Fruit fly (Drosophila melanogaster) whole organism, embryonic: ENCODE results near the gene lectin-24Db.

ENCODE experiments used
- Abd-B ChIP-seq: fragments of 200-800 bp; sonication (Bioruptor generic); optimal IDR thresholded peaks from 2 replicates; lab custom pipeline; 2018; ENCODE audit warnings: missing biosample characterization, mild to moderate bottlenecking, missing genetic modification characterization, moderate library complexity
- Atf6 ChIP-seq: fragments of 200-800 bp; sonication (Bioruptor generic); IDR thresholded peaks from 2 replicates; pipeline ENCODE4 v1.3.6; 2022; ENCODE audit warnings: missing biosample characterization, missing genetic modification characterization
- Blimp-1 ChIP-seq: fragments of 200-800 bp; sonication (Bioruptor generic); optimal IDR thresholded peaks from 3 replicates; lab custom pipeline; 2018; ENCODE audit warnings: missing biosample characterization, missing genetic modification characterization, mild to moderate bottlenecking, moderate library complexity, missing genetic modification reagents
- C15 ChIP-seq: fragments of 200-800 bp; sonication (Bioruptor generic); IDR thresholded peaks from 3 replicates; pipeline ENCODE4 v1.3.6; 2022; ENCODE audit warnings: missing biosample characterization, missing genetic modification characterization
- CG10209 ChIP-seq: fragments of 200-800 bp; sonication (Bioruptor generic); optimal IDR thresholded peaks from 3 replicates; lab custom pipeline; 2017; ENCODE audit warnings: missing biosample characterization, mild to moderate bottlenecking, missing genetic modification characterization, missing genetic modification reagents
- CG1024 ChIP-seq: fragments of 200-800 bp; sonication (Bioruptor generic); IDR thresholded peaks from 2 replicates; pipeline ENCODE4 v1.3.6; 2022; ENCODE audit warnings: missing biosample characterization, missing genetic modification characterization
- CG11504 ChIP-seq: fragments of 200-800 bp; sonication (Bioruptor generic); optimal IDR thresholded peaks from 3 replicates; lab custom pipeline; 2019; ENCODE audit warnings: missing biosample characterization, mild to moderate bottlenecking, missing genetic modification characterization, moderate library complexity
- CG12942 ChIP-seq: fragments of 200-800 bp; sonication (Bioruptor generic); optimal IDR thresholded peaks from 3 replicates; lab custom pipeline; 2016; ENCODE audit warnings: missing biosample characterization, missing genetic modification characterization
- CG14965 ChIP-seq: fragments of 200-800 bp; sonication (Bioruptor generic); optimal IDR thresholded peaks from 2 replicates; lab custom pipeline; 2016; ENCODE audit warnings: missing biosample characterization, missing genetic modification characterization, borderline replicate concordance
- CG1603 ChIP-seq: fragments of 200-800 bp; sonication (Bioruptor generic); optimal IDR thresholded peaks from 2 replicates; lab custom pipeline; 2019; ENCODE audit warnings: missing biosample characterization, mild to moderate bottlenecking, missing genetic modification characterization, moderate library complexity
- CG16815 ChIP-seq: fragments of 200-800 bp; sonication (Bioruptor generic); optimal IDR thresholded peaks from 3 replicates; lab custom pipeline; 2017; ENCODE audit warnings: missing biosample characterization, mild to moderate bottlenecking, missing genetic modification characterization
- CG17912 ChIP-seq: fragments of 200-800 bp; sonication (Bioruptor generic); optimal IDR thresholded peaks from 2 replicates; lab custom pipeline; 2018; ENCODE audit warnings: missing biosample characterization, mild to moderate bottlenecking, missing genetic modification characterization
- CG1832 ChIP-seq: fragments of 200-800 bp; sonication (Bioruptor generic); optimal IDR thresholded peaks from 2 replicates; lab custom pipeline; 2017; ENCODE audit warnings: missing biosample characterization, mild to moderate bottlenecking, missing genetic modification characterization, inconsistent platforms
- CG18476 ChIP-seq: fragments of 200-800 bp; sonication (Bioruptor generic); optimal IDR thresholded peaks from 2 replicates; lab custom pipeline; 2016; ENCODE audit warnings: missing biosample characterization, mild to moderate bottlenecking, missing genetic modification characterization
- CG2116 ChIP-seq: fragments of 200-800 bp; sonication (Bioruptor generic); optimal IDR thresholded peaks from 3 replicates; lab custom pipeline; 2018; ENCODE audit warnings: missing biosample characterization, mild to moderate bottlenecking, missing genetic modification characterization
- CG2120 ChIP-seq: fragments of 200-800 bp; sonication (Bioruptor generic); optimal IDR thresholded peaks from 3 replicates; lab custom pipeline; 2016; ENCODE audit warnings: missing biosample characterization, missing genetic modification characterization
- CG3065 ChIP-seq: fragments of 200-800 bp; sonication (Bioruptor generic); optimal IDR thresholded peaks from 2 replicates; lab custom pipeline; 2016; ENCODE audit warnings: missing biosample characterization, missing genetic modification characterization
- CG3995 ChIP-seq: fragments of 200-800 bp; sonication (Bioruptor generic); optimal IDR thresholded peaks from 3 replicates; lab custom pipeline; 2016; ENCODE audit warnings: missing biosample characterization, missing genetic modification characterization
- CG4617 ChIP-seq: fragments of 200-800 bp; sonication (Bioruptor generic); optimal IDR thresholded peaks from 3 replicates; lab custom pipeline; 2016; ENCODE audit warnings: missing biosample characterization, missing genetic modification characterization, borderline replicate concordance
- CG6175 ChIP-seq: fragments of 200-800 bp; sonication (Bioruptor generic); IDR thresholded peaks from 3 replicates; pipeline ENCODE4 v1.3.6; 2022; ENCODE audit warnings: missing biosample characterization, missing genetic modification characterization
- CG6683 ChIP-seq: fragments of 200-800 bp; sonication (Bioruptor generic); optimal IDR thresholded peaks from 2 replicates; lab custom pipeline; 2017; ENCODE audit warnings: missing biosample characterization, mild to moderate bottlenecking, missing genetic modification characterization, missing genetic modification reagents
- CG6689 ChIP-seq: fragments of 200-800 bp; sonication (Bioruptor generic); IDR thresholded peaks from 2 replicates; pipeline ENCODE4 v1.3.6; 2022; ENCODE audit warnings: missing biosample characterization, missing genetic modification characterization
- CG8281 ChIP-seq: fragments of 200-800 bp; sonication (Bioruptor generic); optimal IDR thresholded peaks from 2 replicates; lab custom pipeline; 2018; ENCODE audit warnings: missing biosample characterization, mild to moderate bottlenecking, missing genetic modification characterization, moderate library complexity
- CG8944 ChIP-seq: fragments of 200-800 bp; sonication (Bioruptor generic); optimal IDR thresholded peaks from 3 replicates; lab custom pipeline; 2016; ENCODE audit warnings: missing biosample characterization, missing genetic modification characterization
- CG9215 ChIP-seq: fragments of 200-800 bp; sonication (Bioruptor generic); IDR thresholded peaks from 2 replicates; pipeline ENCODE4 v1.3.6; 2022; ENCODE audit warnings: missing biosample characterization, missing genetic modification characterization
- Camta ChIP-seq: fragments of 200-800 bp; sonication (Bioruptor generic); optimal IDR thresholded peaks from 2 replicates; lab custom pipeline; 2016; ENCODE audit warnings: missing biosample characterization, missing genetic modification characterization
- CrebB ChIP-seq: fragments of 200-800 bp; sonication (Bioruptor generic); optimal IDR thresholded peaks from 3 replicates; lab custom pipeline; 2018; ENCODE audit warnings: missing biosample characterization, mild to moderate bottlenecking, missing genetic modification characterization
- Deaf1 ChIP-seq: fragments of 200-800 bp; optimal IDR thresholded peaks from 3 replicates; lab custom pipeline; 2019; ENCODE audit warnings: missing biosample characterization, mild to moderate bottlenecking, missing genetic modification characterization, moderate library complexity
- Dip2 ChIP-seq: fragments of 200-800 bp; sonication (Bioruptor generic); IDR thresholded peaks from 2 replicates; pipeline ENCODE4 v1.3.6; 2022; ENCODE audit warnings: missing biosample characterization, missing genetic modification characterization
- Gsc ChIP-seq: fragments of 200-800 bp; sonication (Bioruptor generic); IDR thresholded peaks from 2 replicates; pipeline ENCODE4 v1.3.6; 2022; ENCODE audit warnings: missing biosample characterization, missing genetic modification characterization
- HLH4C ChIP-seq: fragments of 200-800 bp; sonication (Bioruptor generic); IDR thresholded peaks from 3 replicates; pipeline ENCODE4 v1.3.6; 2022; ENCODE audit warnings: missing biosample characterization, missing genetic modification characterization; ENCODE audit not compliant: partially characterized antibody
- HmgZ ChIP-seq: fragments of 200-800 bp; sonication (Bioruptor generic); optimal IDR thresholded peaks from 2 replicates; lab custom pipeline; 2018; ENCODE audit warnings: missing biosample characterization, mild to moderate bottlenecking, missing genetic modification characterization
- NC2β ChIP-seq: fragments of 200-800 bp; sonication (Bioruptor generic); optimal IDR thresholded peaks from 2 replicates; lab custom pipeline; 2016; ENCODE audit warnings: missing biosample characterization, missing genetic modification characterization
- PHDP ChIP-seq: fragments of 200-800 bp; sonication (Bioruptor generic); optimal IDR thresholded peaks from 3 replicates; lab custom pipeline; 2018; ENCODE audit warnings: missing biosample characterization, mild to moderate bottlenecking, missing genetic modification characterization, moderate library complexity
- bsh ChIP-seq, 2 experiments: fragments of 200-800 bp; sonication (Bioruptor generic); optimal IDR thresholded peaks; 2 replicates each; lab custom pipeline; 2017 to 2018; ENCODE audit warnings: mild to moderate bottlenecking in 2 of 2, missing biosample characterization in 2 of 2, missing genetic modification characterization in 2 of 2, moderate library complexity in 1 of 2
- danr ChIP-seq: fragments of 200-800 bp; sonication (Bioruptor generic); IDR thresholded peaks from 2 replicates; pipeline ENCODE4 v1.3.6; 2022; ENCODE audit warnings: missing biosample characterization, missing genetic modification characterization
- dm ChIP-seq: fragments of 200-800 bp; sonication (Bioruptor generic); optimal IDR thresholded peaks from 3 replicates; lab custom pipeline; 2016; ENCODE audit warnings: missing biosample characterization, missing genetic modification characterization
- gcm ChIP-seq: fragments of 200-800 bp; sonication (Bioruptor generic); optimal IDR thresholded peaks from 2 replicates; lab custom pipeline; 2019; ENCODE audit warnings: missing biosample characterization, mild to moderate bottlenecking, missing genetic modification characterization, moderate library complexity
- grau ChIP-seq: fragments of 200-800 bp; optimal IDR thresholded peaks from 3 replicates; lab custom pipeline; 2019; ENCODE audit warnings: missing biosample characterization, mild to moderate bottlenecking, missing genetic modification characterization, moderate library complexity
- hbn ChIP-seq: fragments of 200-800 bp; sonication (Bioruptor generic); IDR thresholded peaks from 2 replicates; pipeline ENCODE4 v1.3.6; 2022; ENCODE audit warnings: missing biosample characterization, missing genetic modification characterization; ENCODE audit not compliant: partially characterized antibody
- jing ChIP-seq: fragments of 200-800 bp; sonication (Bioruptor generic); optimal IDR thresholded peaks from 2 replicates; lab custom pipeline; 2018; ENCODE audit warnings: missing biosample characterization, mild to moderate bottlenecking, missing genetic modification characterization
- lilli ChIP-seq: fragments of 200-800 bp; sonication (Bioruptor generic); optimal IDR thresholded peaks from 3 replicates; lab custom pipeline; 2016; ENCODE audit warnings: missing biosample characterization, missing genetic modification characterization
- maf-S ChIP-seq: fragments of 200-800 bp; sonication (Bioruptor generic); optimal IDR thresholded peaks from 2 replicates; lab custom pipeline; 2016; ENCODE audit warnings: missing biosample characterization, missing genetic modification characterization
- onecut ChIP-seq: fragments of 200-800 bp; sonication (Bioruptor generic); IDR thresholded peaks from 2 replicates; pipeline ENCODE4 v1.3.6; 2022; ENCODE audit warnings: missing biosample characterization, missing genetic modification characterization
- phol ChIP-seq: fragments of 200-800 bp; sonication (Bioruptor generic); optimal IDR thresholded peaks from 3 replicates; lab custom pipeline; 2018; ENCODE audit warnings: missing biosample characterization, mild to moderate bottlenecking, missing genetic modification characterization, moderate library complexity
- psq ChIP-seq: fragments of 200-800 bp; sonication (Bioruptor generic); optimal IDR thresholded peaks from 2 replicates; lab custom pipeline; 2017; ENCODE audit warnings: missing biosample characterization, missing genetic modification characterization
- sens ChIP-seq: fragments of 200-800 bp; sonication (Bioruptor generic); peaks from one replicate; lab custom pipeline; 2016; ENCODE audit warnings: missing biosample characterization, missing genetic modification characterization
- ssp ChIP-seq: fragments of 200-800 bp; sonication (Bioruptor generic); IDR thresholded peaks from 2 replicates; pipeline ENCODE4 v1.3.6; 2022; ENCODE audit warnings: missing biosample characterization, missing genetic modification characterization
- sug ChIP-seq: fragments of 200-800 bp; optimal IDR thresholded peaks from 2 replicates; lab custom pipeline; 2019; ENCODE audit warnings: missing biosample characterization, mild to moderate bottlenecking, missing genetic modification characterization, moderate library complexity
- tll ChIP-seq, 2 experiments: fragments of 200-800 bp in 1 of 2; fragments of >200 bp in 1 of 2; sonication (Bioruptor generic) in 1 of 2; optimal IDR thresholded peaks; 2 replicates each; lab custom pipeline; 2017 to 2019; ENCODE audit warnings: missing biosample characterization in 2 of 2, missing genetic modification characterization in 2 of 2, mild to moderate bottlenecking in 1 of 2, moderate library complexity in 1 of 2
- trh ChIP-seq: fragments of 200-800 bp; sonication (Bioruptor generic); optimal IDR thresholded peaks from 2 replicates; lab custom pipeline; 2016; ENCODE audit warnings: missing biosample characterization, missing genetic modification characterization

lectin-24Db gene

DNA sequence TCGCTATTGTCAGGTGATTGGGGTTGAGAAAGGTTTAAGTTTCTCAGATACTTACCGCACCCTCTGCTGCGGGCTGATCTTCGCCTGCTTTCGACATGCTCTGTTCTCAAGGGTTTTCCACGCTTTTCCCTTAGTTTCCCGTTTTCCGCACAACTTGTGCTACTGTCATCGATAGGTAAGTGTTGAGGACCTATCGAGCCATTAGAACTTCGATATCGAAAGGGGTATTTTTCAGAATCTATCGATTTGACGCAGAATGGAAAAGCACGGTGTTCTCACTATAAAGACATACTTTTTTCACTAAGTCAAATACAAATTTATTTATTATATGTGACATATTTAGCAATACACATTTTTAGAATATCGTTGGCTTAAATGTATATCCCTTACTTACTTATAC is 38.9 kb downstream of the lectin-24Db start, which contains the start of gene CG3702 (continued):
- no peak for TF ChIP-seq maf-S (GFP tag; lab: Kevin White, UChicago)
- no peak for TF ChIP-seq Gsc (GFP tag; lab: Robert Waterston, UW)
- TF ChIP-seq trh (GFP tag; lab: Kevin White, UChicago) = no peak
- TF ChIP-seq HLH4C (GFP tag; lab: Robert Waterston, UW) = peak; percentile 78
- no peak for TF ChIP-seq CG9215
- TF ChIP-seq grau = peak; percentile 33
- no peak for TF ChIP-seq CrebB (tag; lab: Kevin White, UChicago)
- TF ChIP-seq psq (GFP tag; lab: Kevin White, UChicago) = no peak
- peak; percentile 34 for TF ChIP-seq CG11504 (tag; lab: Kevin White, UChicago)
- TF ChIP-seq HmgZ (tag; lab: Kevin White, UChicago) = peak; percentile 17
- TF ChIP-seq phol (tag; lab: Kevin White, UChicago) = no peak
- TF ChIP-seq jing (GFP tag; lab: Kevin White, UChicago) = no peak
- TF ChIP-seq CG1603 (tag; lab: Kevin White, UChicago) = peak; percentile 53
- TF ChIP-seq CG3995 (GFP tag; lab: Kevin White, UChicago) = no peak
- TF ChIP-seq sug (tag; lab: Kevin White, UChicago) = no peak
- TF ChIP-seq Abd-B (GFP tag; lab: Kevin White, UChicago) = no peak
- TF ChIP-seq CG6175 (GFP tag; lab: Robert Waterston, UW) = no peak
- TF ChIP-seq lilli = peak; percentile 8
- TF ChIP-seq CG1024 (GFP tag; lab: Robert Waterston, UW) = no peak
- TF ChIP-seq CG3065 (GFP tag; lab: Kevin White, UChicago) = no peak
- TF ChIP-seq danr (GFP tag; lab: Robert Waterston, UW) = no peak
- no peak for TF ChIP-seq CG8281 (tag; lab: Kevin White, UChicago)
- no peak for TF ChIP-seq CG1832 (GFP tag; lab: Kevin White, UChicago)
- TF ChIP-seq CG4617 (GFP tag; lab: Kevin White, UChicago) = peak; percentile 3
- TF ChIP-seq C15 = no peak
- peak; percentile 61 for TF ChIP-seq CG6689
- TF ChIP-seq PHDP (tag; lab: Kevin White, UChicago) = peak; percentile 6
- no peak for TF ChIP-seq CG8944 (GFP tag; lab: Kevin White, UChicago)
- no peak for TF ChIP-seq CG18476 (GFP tag; lab: Kevin White, UChicago)
- TF ChIP-seq CG10209 (GFP tag; lab: Kevin White, UChicago) = no peak
- TF ChIP-seq Blimp-1 (GFP tag; lab: Kevin White, UChicago) = no peak
- TF ChIP-seq bsh (GFP tag; optimal IDR thresholded peaks at IDR 0.05; lab: Kevin White, UChicago) = no peak
- no peak for TF ChIP-seq Atf6 (GFP tag; lab: Robert Waterston, UW)
- no peak for TF ChIP-seq dm
- TF ChIP-seq CG6683 = no peak
- no peak for TF ChIP-seq gcm (GFP tag; lab: Kevin White, UChicago)
- no peak for TF ChIP-seq Deaf1 (tag; lab: Kevin White, UChicago)
- TF ChIP-seq tll (GFP tag; optimal IDR thresholded peaks at IDR 0.05; lab: Kevin White, UChicago) = no peak
- TF ChIP-seq CG2116 (GFP tag; lab: Kevin White, UChicago) = peak; percentile 47
- peak; percentile 37 for TF ChIP-seq CG2120 (GFP tag; lab: Kevin White, UChicago)
- no peak for TF ChIP-seq CG12942 (GFP tag; lab: Kevin White, UChicago)
- no peak for TF ChIP-seq sens (GFP tag; lab: Kevin White, UChicago)
- TF ChIP-seq onecut (GFP tag; lab: Robert Waterston, UW) = 0 out of 2 replicates have a peak, but pooled peaks have one; percentile 9
- TF ChIP-seq CG17912 = no peak
- no peak for TF ChIP-seq NC2β (GFP tag; lab: Kevin White, UChicago)
- no peak for TF ChIP-seq CG16815 (GFP tag; lab: Kevin White, UChicago)
- no peak for TF ChIP-seq CG14965 (GFP tag; lab: Kevin White, UChicago)
- peak; percentile 87 for TF ChIP-seq ssp (GFP tag; lab: Robert Waterston, UW)
- peak; percentile 68 for TF ChIP-seq hbn (GFP tag; lab: Robert Waterston, UW)
- no peak for TF ChIP-seq Dip2
- TF ChIP-seq Camta = no peak
